Worm (Caenorhabditis elegans) whole organism, L2 larva: ENCODE measurements around the gene cest-1.2.

Source experiments
- R02D3.7 ChIP-seq: fragments of 150-350 bp; optimal IDR thresholded peaks from 2 replicates; lab custom pipeline; 2014; ENCODE audit warnings: missing biosample characterization, missing genetic modification characterization
- Y55F3AM.14 ChIP-seq: fragments of 200-800 bp; sonication (Bioruptor generic); optimal IDR thresholded peaks from 2 replicates; lab custom pipeline; 2018; ENCODE audit warnings: mild to moderate bottlenecking, missing genetic modification characterization, missing compliant biosample characterization
- blmp-1 ChIP-seq: sonication (generic microtip); optimal IDR thresholded peaks from 2 replicates; lab custom pipeline; 2017; ENCODE audit warnings: missing genetic modification characterization, mild to moderate bottlenecking, missing compliant biosample characterization, antibody characterized with exemption, moderate library complexity; ENCODE audit not compliant: insufficient read depth
- ceh-82 ChIP-seq: fragments of 150-350 bp; optimal IDR thresholded peaks from 2 replicates; lab custom pipeline; 2014; ENCODE audit warnings: missing biosample characterization, missing genetic modification characterization
- elt-3 ChIP-seq: sonication (generic microtip); optimal IDR thresholded peaks from 2 replicates; lab custom pipeline; 2017; ENCODE audit warnings: missing biosample characterization, missing genetic modification characterization
- lin-13 ChIP-seq: fragments of 150-350 bp; optimal IDR thresholded peaks from 2 replicates; lab custom pipeline; 2014; ENCODE audit warnings: missing biosample characterization, missing genetic modification reagents, missing genetic modification characterization
- nhr-12 ChIP-seq: fragments of 150-350 bp; optimal IDR thresholded peaks from 2 replicates; lab custom pipeline; 2014; ENCODE audit warnings: missing biosample characterization, missing genetic modification characterization
- skn-1 ChIP-seq: sonication (generic microtip); optimal IDR thresholded peaks from 2 replicates; lab custom pipeline; 2017; ENCODE audit warnings: missing biosample characterization, missing genetic modification characterization
- unc-62 ChIP-seq: fragments of 150-350 bp; optimal IDR thresholded peaks from 2 replicates; lab custom pipeline; 2014; ENCODE audit warnings: missing biosample characterization, missing genetic modification reagents, missing genetic modification characterization
- ztf-4 ChIP-seq: fragments of 150-350 bp; optimal IDR thresholded peaks from 2 replicates; lab custom pipeline; 2014; ENCODE audit warnings: missing biosample characterization, missing genetic modification characterization

ce11 chrV:14192870-14193269 lies 32.2 kb upstream of the cest-1.2 start:
- TF ChIP-seq ceh-82 (no peak), nhr-12 (tag; lab: Kevin White, UChicago) (no peak), unc-62 (GFP tag; lab: Kevin White, UChicago) (no peak), ztf-4 (tag; lab: Kevin White, UChicago) (no peak), skn-1 (tag; lab: Kevin White, UChicago) (no peak), blmp-1 (tag; lab: Kevin White, UChicago) (no peak), Y55F3AM.14 (GFP tag; lab: Kevin White, UChicago) (no peak), R02D3.7 (tag; lab: Kevin White, UChicago) (no peak), lin-13 (GFP tag; lab: Kevin White, UChicago) (no peak), elt-3 (tag; lab: Kevin White, UChicago) (no peak)
